Worm (Caenorhabditis elegans): ENCODE results near the gene T23F2.5.
A peak's percentile ranks its signal among the peaks of the same experiment; 100 is the strongest.

T23F2.5 gene

ce11 chrX:5485284-5485927 lies 31.6 kb downstream of the T23F2.5 start:
- TF ChIP-seq lsy-2 (tag; optimal IDR thresholded peaks at IDR 0.05) = peak; percentile 2 to 25
- TF ChIP-seq ceh-82 (tag; optimal IDR thresholded peaks at IDR 0.05) = no peak
- no peak for TF ChIP-seq nhr-237 (tag; optimal IDR thresholded peaks at IDR 0.05)
- TF ChIP-seq ama-1 (optimal IDR thresholded peaks at IDR 0.05) = no peak
- TF ChIP-seq nhr-21 (tag; optimal IDR thresholded peaks at IDR 0.05) = peak; percentile 16
- no peak for TF ChIP-seq ZK546.5 (tag; optimal IDR thresholded peaks at IDR 0.05)
- TF ChIP-seq peb-1 (tag; optimal IDR thresholded peaks at IDR 0.05) = no peak
- TF ChIP-seq unc-62 (GFP tag; optimal IDR thresholded peaks at IDR 0.05) = no peak
- no peak for TF ChIP-seq nhr-23 (tag; optimal IDR thresholded peaks at IDR 0.05)
- TF ChIP-seq ztf-11 (tag; optimal IDR thresholded peaks at IDR 0.05) = no peak
- no peak for TF ChIP-seq R02D3.7 (tag; optimal IDR thresholded peaks at IDR 0.05)
- TF ChIP-seq nhr-10 (tag; optimal IDR thresholded peaks at IDR 0.05) = no peak
- TF ChIP-seq dmd-4 (tag; optimal IDR thresholded peaks at IDR 0.05) = no peak
- no peak for TF ChIP-seq nhr-6 (tag; optimal IDR thresholded peaks at IDR 0.05)
- no peak for TF ChIP-seq crh-2 (tag; optimal IDR thresholded peaks at IDR 0.05)
- TF ChIP-seq elt-1 (tag; optimal IDR thresholded peaks at IDR 0.05) = no peak
- no peak for TF ChIP-seq nhr-11 (tag; optimal IDR thresholded peaks at IDR 0.05)
- TF ChIP-seq C34F6.9 (tag; optimal IDR thresholded peaks at IDR 0.05) = peak; percentile 18
- TF ChIP-seq lin-39 (tag; optimal IDR thresholded peaks at IDR 0.05) = no peak
- TF ChIP-seq mbf-1 (tag; optimal IDR thresholded peaks at IDR 0.05) = no peak
- TF ChIP-seq blmp-1 (tag; optimal IDR thresholded peaks at IDR 0.05; ENCODE audit: insufficient read depth) = no peak
- TF ChIP-seq sem-4 (tag; optimal IDR thresholded peaks at IDR 0.05) = no peak
- no peak for TF ChIP-seq gmeb-1 (tag; optimal IDR thresholded peaks at IDR 0.05)
- no peak for TF ChIP-seq nhr-77 (tag; optimal IDR thresholded peaks at IDR 0.05)

ce11 chrX:5479876-5480580 lies 36.9 kb downstream of the T23F2.5 start:
- TF ChIP-seq nhr-10 (tag; optimal IDR thresholded peaks at IDR 0.05) = no peak
- no peak for TF ChIP-seq elt-1 (tag; optimal IDR thresholded peaks at IDR 0.05)
- peak; percentile 74 for TF ChIP-seq fos-1 (tag; optimal IDR thresholded peaks at IDR 0.05)
- TF ChIP-seq mbf-1 (tag; optimal IDR thresholded peaks at IDR 0.05) = no peak
- TF ChIP-seq crh-2 (tag; optimal IDR thresholded peaks at IDR 0.05) = peak; percentile 46
- no peak for TF ChIP-seq ztf-1 (GFP tag; conservative IDR thresholded peaks at IDR 0.05)
- TF ChIP-seq unc-55 (GFP tag; optimal IDR thresholded peaks at IDR 0.05) = no peak
- TF ChIP-seq lin-39 (tag; optimal IDR thresholded peaks at IDR 0.05) = no peak
- TF ChIP-seq lsy-2 (tag; optimal IDR thresholded peaks at IDR 0.05) = no peak
- no peak for TF ChIP-seq nhr-12 (tag; optimal IDR thresholded peaks at IDR 0.05)
- TF ChIP-seq sma-9 (GFP tag; optimal IDR thresholded peaks at IDR 0.05) = peak; percentile 24
- TF ChIP-seq sma-9 (tag; optimal IDR thresholded peaks at IDR 0.05) = no peak
- TF ChIP-seq ama-1 (optimal IDR thresholded peaks at IDR 0.05) = no peak
- TF ChIP-seq mdl-1 (tag; optimal IDR thresholded peaks at IDR 0.05) = no peak
- no peak for TF ChIP-seq nhr-21 (tag; optimal IDR thresholded peaks at IDR 0.05)
- TF ChIP-seq nhr-11 (tag; optimal IDR thresholded peaks at IDR 0.05) = no peak
- TF ChIP-seq peb-1 (tag; optimal IDR thresholded peaks at IDR 0.05) = peak; percentile 35
- no peak for TF ChIP-seq ztf-11 (tag; optimal IDR thresholded peaks at IDR 0.05)
- peak; percentile 44 for TF ChIP-seq nhr-129 (tag; optimal IDR thresholded peaks at IDR 0.05)
- no peak for TF ChIP-seq ZK546.5 (tag; optimal IDR thresholded peaks at IDR 0.05)
- TF ChIP-seq nhr-237 (tag; optimal IDR thresholded peaks at IDR 0.05) = no peak
- TF ChIP-seq ceh-16 (tag; optimal IDR thresholded peaks at IDR 0.05) = no peak
- TF ChIP-seq sem-4 (tag; optimal IDR thresholded peaks at IDR 0.05) = no peak
- no peak for TF ChIP-seq snpc-4 (tag; optimal IDR thresholded peaks at IDR 0.05)
- TF ChIP-seq blmp-1 (tag; optimal IDR thresholded peaks at IDR 0.05; ENCODE audit: insufficient read depth) = no peak
- TF ChIP-seq lin-13 (GFP tag; optimal IDR thresholded peaks at IDR 0.05) = no peak
- no peak for TF ChIP-seq unc-39 (tag; optimal IDR thresholded peaks at IDR 0.05)
- TF ChIP-seq nhr-77 (tag; optimal IDR thresholded peaks at IDR 0.05) = no peak
- TF ChIP-seq mab-5 (tag; optimal IDR thresholded peaks at IDR 0.05) = no peak
- TF ChIP-seq skn-1 (tag; optimal IDR thresholded peaks at IDR 0.05) = no peak
- TF ChIP-seq nhr-23 (tag; optimal IDR thresholded peaks at IDR 0.05) = no peak
- TF ChIP-seq egl-27 (tag; optimal IDR thresholded peaks at IDR 0.05) = no peak
- TF ChIP-seq ceh-82 (tag; optimal IDR thresholded peaks at IDR 0.05) = no peak
- no peak for TF ChIP-seq nhr-6 (tag; optimal IDR thresholded peaks at IDR 0.05)
- TF ChIP-seq R02D3.7 (tag; optimal IDR thresholded peaks at IDR 0.05) = no peak
- TF ChIP-seq F13H6.1 (tag; optimal IDR thresholded peaks at IDR 0.05) = peak; percentile 63
- no peak for TF ChIP-seq zag-1 (tag; optimal IDR thresholded peaks at IDR 0.05)
- no peak for TF ChIP-seq lin-11 (tag; optimal IDR thresholded peaks at IDR 0.05)
- TF ChIP-seq nhr-25 (tag; optimal IDR thresholded peaks at IDR 0.05) = no peak
- no peak for TF ChIP-seq ztf-4 (tag; optimal IDR thresholded peaks at IDR 0.05)
- TF ChIP-seq gmeb-1 (tag; optimal IDR thresholded peaks at IDR 0.05) = no peak
- no peak for TF ChIP-seq unc-62 (GFP tag; optimal IDR thresholded peaks at IDR 0.05)
- no peak for TF ChIP-seq dmd-4 (tag; optimal IDR thresholded peaks at IDR 0.05)
- TF ChIP-seq elt-3 (tag; optimal IDR thresholded peaks at IDR 0.05) = no peak
- peak; percentile 29 for TF ChIP-seq sma-3 (GFP tag; optimal IDR thresholded peaks at IDR 0.05)
- no peak for TF ChIP-seq aly-2 (tag; optimal IDR thresholded peaks at IDR 0.05)
- no peak for TF ChIP-seq Y55F3AM.14 (GFP tag; optimal IDR thresholded peaks at IDR 0.05)
- TF ChIP-seq C34F6.9 (tag; optimal IDR thresholded peaks at IDR 0.05) = peak; percentile 2

All from whole organism, L2 larva.